Worm (Caenorhabditis elegans) whole organism, mixed stage, embryonic: ENCODE data around the gene cup-16.

ENCODE experiments used
- bed-3 ChIP-seq: fragments of 200-800 bp; sonication (Bioruptor generic); optimal IDR thresholded peaks from 3 replicates; lab custom pipeline; 2018; ENCODE audit warnings: mild to moderate bottlenecking, missing genetic modification characterization, moderate library complexity, missing compliant biosample characterization
- blmp-1 ChIP-seq: fragments of 150-350 bp; optimal IDR thresholded peaks from 2 replicates; lab custom pipeline; 2014; ENCODE audit warnings: missing biosample characterization, missing genetic modification characterization
- ces-1 ChIP-seq: fragments of 150-350 bp; optimal IDR thresholded peaks from 2 replicates; lab custom pipeline; 2014; ENCODE audit warnings: missing biosample characterization, missing genetic modification reagents, missing genetic modification characterization
- cnd-1 ChIP-seq: fragments of 200-800 bp; sonication (Bioruptor generic); optimal IDR thresholded peaks from 2 replicates; lab custom pipeline; 2018; ENCODE audit warnings: mild to moderate bottlenecking, missing genetic modification characterization, missing compliant biosample characterization
- elt-1 ChIP-seq: sonication (generic microtip); optimal IDR thresholded peaks from 2 replicates; lab custom pipeline; 2017; ENCODE audit warnings: missing genetic modification characterization, mild to moderate bottlenecking, missing compliant biosample characterization, antibody characterized with exemption, moderate library complexity, borderline replicate concordance; ENCODE audit not compliant: insufficient read depth
- elt-3 ChIP-seq: fragments of 150-350 bp; optimal IDR thresholded peaks from 2 replicates; lab custom pipeline; 2014; ENCODE audit warnings: missing biosample characterization, missing genetic modification characterization
- flh-1 ChIP-seq: fragments of 200-800 bp; sonication (Bioruptor generic); optimal IDR thresholded peaks from 2 replicates; lab custom pipeline; 2018; ENCODE audit warnings: mild to moderate bottlenecking, missing genetic modification characterization, moderate library complexity, missing compliant biosample characterization
- ham-2 ChIP-seq: fragments of 200-800 bp; sonication (Bioruptor generic); optimal IDR thresholded peaks from 2 replicates; lab custom pipeline; 2018; ENCODE audit warnings: mild to moderate bottlenecking, missing genetic modification characterization, missing compliant biosample characterization
- hlh-1 ChIP-seq: fragments of 150-350 bp; optimal IDR thresholded peaks from 2 replicates; lab custom pipeline; 2014; ENCODE audit warnings: missing biosample characterization, missing genetic modification reagents, missing genetic modification characterization
- lin-32 ChIP-seq: fragments of 200-800 bp; sonication (Bioruptor generic); optimal IDR thresholded peaks from 2 replicates; lab custom pipeline; 2018; ENCODE audit warnings: mild to moderate bottlenecking, missing genetic modification characterization, missing compliant biosample characterization
- mab-5 ChIP-seq: fragments of 150-350 bp; optimal IDR thresholded peaks from 2 replicates; lab custom pipeline; 2014; ENCODE audit warnings: missing biosample characterization, missing genetic modification characterization
- mep-1 ChIP-seq: fragments of 150-350 bp; optimal IDR thresholded peaks from 2 replicates; lab custom pipeline; 2017; ENCODE audit warnings: missing biosample characterization, missing genetic modification reagents, missing genetic modification characterization, inconsistent platforms
- mls-2 ChIP-seq: sonication (generic microtip); optimal IDR thresholded peaks from 2 replicates; lab custom pipeline; 2016; ENCODE audit warnings: mild to moderate bottlenecking, missing genetic modification characterization, moderate library complexity, missing compliant biosample characterization
- nhr-237 ChIP-seq: fragments of 150-350 bp; optimal IDR thresholded peaks from 2 replicates; lab custom pipeline; 2014; ENCODE audit warnings: missing biosample characterization, missing genetic modification characterization
- pha-4 ChIP-seq: fragments of 150-350 bp; optimal IDR thresholded peaks from 2 replicates; lab custom pipeline; 2018; ENCODE audit warnings: missing biosample characterization, missing genetic modification reagents, missing genetic modification characterization
- sem-2 ChIP-seq: fragments of 200-800 bp; sonication (Bioruptor generic); optimal IDR thresholded peaks from 2 replicates; lab custom pipeline; 2018; ENCODE audit warnings: mild to moderate bottlenecking, missing genetic modification characterization, missing compliant biosample characterization
- snpc-4 ChIP-seq: fragments of 150-350 bp; optimal IDR thresholded peaks from 2 replicates; lab custom pipeline; 2014; ENCODE audit warnings: missing biosample characterization, missing genetic modification characterization
- unc-120 ChIP-seq: sonication (generic microtip); optimal IDR thresholded peaks from 2 replicates; lab custom pipeline; 2017; ENCODE audit warnings: missing genetic modification characterization, missing compliant biosample characterization; ENCODE audit not compliant: poor library complexity, severe bottlenecking
- unc-39 ChIP-seq: fragments of 150-350 bp; optimal IDR thresholded peaks from 2 replicates; lab custom pipeline; 2014; ENCODE audit warnings: missing biosample characterization, missing genetic modification characterization
- zip-8 ChIP-seq: fragments of 150-350 bp; optimal IDR thresholded peaks from 2 replicates; lab custom pipeline; 2014; ENCODE audit warnings: missing biosample characterization, missing genetic modification characterization

The cup-16 gene

DNA sequence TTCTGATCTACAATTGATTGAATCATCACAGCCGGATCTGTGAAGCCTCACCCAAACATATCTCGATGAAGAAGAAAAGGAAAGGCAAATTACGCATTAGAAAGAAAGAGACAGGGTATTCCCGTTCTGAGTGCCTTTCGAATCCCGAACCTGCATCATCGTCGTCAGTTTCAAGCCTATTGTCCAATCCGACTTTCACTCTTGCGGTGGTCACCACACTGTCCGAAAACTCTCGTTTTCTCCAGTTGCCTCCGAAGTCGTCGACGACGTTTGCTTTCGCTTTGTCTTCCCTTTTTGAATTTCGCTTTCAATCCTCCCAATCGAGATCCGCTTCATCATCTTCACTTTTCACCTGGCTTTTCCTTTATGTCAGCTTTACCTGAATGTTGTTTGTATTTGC lies 42.1 kb downstream of the cup-16 start:
- TF ChIP-seq blmp-1 (peak; percentile 99), elt-3 (tag; lab: Kevin White, UChicago) (no peak), ham-2 (peak; percentile 80), elt-1 (tag; lab: Kevin White, UChicago) (peak; percentile 58), zip-8 (tag; lab: Kevin White, UChicago) (no peak)

DNA sequence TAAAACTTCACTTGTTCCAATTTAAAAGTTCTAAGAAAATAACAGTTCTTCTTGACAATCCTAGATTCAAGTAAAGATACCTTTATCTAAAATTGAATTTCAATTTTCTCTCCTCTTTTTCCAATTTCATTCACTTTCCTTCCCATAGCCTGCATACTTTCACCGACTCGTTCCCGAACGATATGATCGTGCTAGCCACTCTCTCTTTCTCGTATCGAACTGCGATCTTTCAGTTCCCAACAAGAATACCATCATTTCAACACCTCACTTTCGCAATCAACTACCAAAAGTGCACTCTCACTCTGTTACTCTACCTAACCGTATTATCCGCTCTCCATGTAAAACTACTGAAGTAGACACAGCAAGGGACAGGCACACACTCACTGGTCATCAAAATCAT lies 43.1 kb downstream of the cup-16 start:
- no peak for TF ChIP-seq mls-2 (tag; lab: Kevin White, UChicago)
- TF ChIP-seq pha-4 (tag; lab: Kevin White, UChicago): no peak
- no peak for TF ChIP-seq unc-39 (tag; lab: Kevin White, UChicago)

DNA sequence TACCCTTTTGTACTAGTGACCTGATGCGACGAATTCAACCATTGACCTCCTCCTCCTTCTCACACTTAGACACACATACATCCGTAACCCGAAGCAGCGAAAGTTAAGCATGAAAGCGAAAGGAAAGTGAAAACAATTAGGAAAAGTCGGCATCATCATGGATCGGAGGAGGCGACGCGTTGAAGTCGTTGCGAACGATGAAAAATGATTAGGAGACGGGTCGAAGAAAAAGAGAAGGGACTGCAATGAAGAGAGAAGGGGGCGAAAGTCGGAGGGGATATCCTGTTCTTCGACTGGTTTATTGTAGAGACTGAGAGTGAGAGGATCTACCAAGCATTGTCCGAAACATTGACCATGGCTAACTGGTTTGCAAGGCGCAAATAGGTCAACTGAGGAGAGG lies 44.1 kb downstream of the cup-16 start:
- TF ChIP-seq unc-120 (tag; lab: Kevin White, UChicago): no peak
- no peak for TF ChIP-seq sem-2
- peak; percentile 1 for TF ChIP-seq elt-1 (tag; lab: Kevin White, UChicago)
- peak; percentile 100 for TF ChIP-seq blmp-1
- peak; percentile 8 for TF ChIP-seq nhr-237 (tag; lab: Kevin White, UChicago)
- TF ChIP-seq ham-2: peak; percentile 99
- TF ChIP-seq mep-1 (tag; lab: Kevin White, UChicago): peak; percentile 5

DNA sequence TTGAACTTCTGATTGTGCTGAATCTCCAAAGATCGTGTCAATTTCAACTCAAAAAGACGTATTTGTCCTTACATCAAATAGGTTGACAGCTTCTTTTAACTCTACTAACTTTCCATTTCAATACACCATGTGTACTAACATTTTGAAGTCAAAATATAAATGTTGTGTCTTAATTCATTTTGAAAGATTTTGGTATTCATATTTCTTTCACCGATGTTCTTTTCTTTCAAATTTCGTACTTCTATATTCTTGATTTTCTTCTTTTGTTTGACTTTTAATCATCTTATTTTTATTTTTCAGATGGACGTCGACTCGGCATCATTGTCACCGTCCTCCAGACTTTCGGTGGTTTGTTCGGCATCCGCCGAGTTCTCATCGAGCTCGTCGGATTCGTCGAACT lies 44.7 kb downstream of the cup-16 start, which contains the start of gene atf-2:
Gene atf-2, plus strand, starts transcription at position 301 of the 400 bp plus-strand sequence.
- TF ChIP-seq ces-1 (GFP tag; lab: Kevin White, UChicago) (no peak), pha-4 (tag; lab: Kevin White, UChicago) (no peak), bed-3 (GFP tag; lab: Kevin White, UChicago) (no peak), flh-1 (GFP tag; lab: Kevin White, UChicago) (no peak), lin-32 (no peak), mls-2 (tag; lab: Kevin White, UChicago) (no peak), snpc-4 (tag; lab: Kevin White, UChicago) (no peak)

DNA sequence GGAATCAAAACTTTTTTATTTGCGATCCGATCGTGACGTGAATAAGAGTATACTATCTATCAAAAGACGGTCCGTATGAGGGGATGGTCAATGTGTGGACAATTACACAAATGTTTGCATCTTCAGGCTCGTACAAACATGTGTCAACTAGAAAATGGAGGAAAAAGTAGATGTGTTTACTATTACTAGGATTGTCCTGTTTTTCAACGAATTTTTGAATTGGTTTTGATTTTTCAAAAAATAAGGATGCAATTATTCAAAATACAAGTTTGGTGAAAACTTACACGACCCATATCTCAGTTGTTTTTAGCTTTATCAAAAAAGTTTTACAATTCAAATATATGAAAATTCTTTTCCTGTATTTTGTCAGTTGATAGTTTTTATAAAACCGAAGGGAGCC lies 48.3 kb downstream of the cup-16 start, which contains the start of gene K08F8.7:
Gene K08F8.7, minus strand, starts transcription at position 101 of the 400 bp plus-strand sequence.
- TF ChIP-seq hlh-1 (tag; lab: Kevin White, UChicago): no peak
- no peak for TF ChIP-seq mab-5 (tag; lab: Kevin White, UChicago)
- no peak for TF ChIP-seq cnd-1
